Fruit fly (Drosophila melanogaster): ENCODE measurements around the gene CG7368.

DNA sequence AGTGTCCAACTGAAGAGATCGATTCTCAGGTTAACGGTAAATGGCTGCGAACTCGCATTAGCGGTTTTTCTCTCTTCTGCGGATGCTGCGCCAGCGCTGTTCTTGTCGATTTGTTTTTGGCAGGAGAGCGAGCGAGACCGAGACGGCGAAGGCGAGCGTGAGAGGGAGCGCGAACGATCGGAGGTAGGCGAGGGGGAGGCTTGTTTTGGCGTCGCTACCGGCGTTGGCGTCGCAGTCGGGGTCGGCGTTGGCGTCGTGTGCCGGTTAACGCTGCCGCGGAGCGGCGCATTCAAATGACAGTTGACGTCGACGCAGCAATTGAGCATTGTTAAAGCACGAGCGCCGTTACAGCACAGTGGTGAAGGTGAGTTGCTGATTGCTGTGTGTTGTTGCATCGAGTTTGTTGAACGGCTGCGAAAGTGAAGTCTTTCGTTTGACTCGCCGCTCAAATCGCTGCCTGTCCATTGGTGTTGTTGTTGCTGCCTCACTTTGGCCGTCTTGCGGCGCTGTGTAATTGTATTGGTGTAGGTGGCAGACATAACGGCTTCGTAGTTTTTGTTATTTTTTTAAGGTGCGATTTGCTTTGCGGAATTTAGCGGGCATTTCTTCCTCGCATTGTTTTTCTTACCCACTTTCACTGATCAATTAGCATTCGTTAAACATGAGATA lies 10.1 kb upstream of the CG7368 start:
- TF ChIP-seq Hr96 (GFP tag; optimal IDR thresholded peaks at IDR 0.05) (no peak), CG11617 (GFP tag; optimal IDR thresholded peaks at IDR 0.05) (no peak)
